Fruit fly (Drosophila melanogaster): ENCODE results near the gene CG9240.
A peak's percentile ranks its signal among the peaks of the same experiment; 100 is the strongest.

The CG9240 gene

DNA sequence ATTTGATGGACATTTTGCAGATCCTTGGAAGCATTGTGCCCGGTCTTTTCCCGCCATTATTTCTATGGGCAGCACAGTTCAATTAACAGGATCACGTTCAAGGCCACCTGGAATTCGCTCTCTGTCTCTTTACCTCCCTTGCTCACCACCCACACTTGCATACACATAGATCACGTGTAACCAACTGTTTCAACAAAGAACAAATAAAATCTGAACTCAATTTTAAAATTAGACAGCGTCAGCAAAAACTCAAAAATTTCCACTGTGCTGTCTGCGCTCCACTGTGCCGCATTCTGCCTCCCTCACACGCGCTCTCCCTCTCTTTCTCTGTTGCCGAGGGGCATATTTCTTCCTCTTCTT is 8.5 kb upstream of the CG9240 start:
- TF ChIP-seq CG17801 (GFP tag; optimal IDR thresholded peaks at IDR 0.05; ENCODE audit: partially characterized antibody) = no peak

DNA sequence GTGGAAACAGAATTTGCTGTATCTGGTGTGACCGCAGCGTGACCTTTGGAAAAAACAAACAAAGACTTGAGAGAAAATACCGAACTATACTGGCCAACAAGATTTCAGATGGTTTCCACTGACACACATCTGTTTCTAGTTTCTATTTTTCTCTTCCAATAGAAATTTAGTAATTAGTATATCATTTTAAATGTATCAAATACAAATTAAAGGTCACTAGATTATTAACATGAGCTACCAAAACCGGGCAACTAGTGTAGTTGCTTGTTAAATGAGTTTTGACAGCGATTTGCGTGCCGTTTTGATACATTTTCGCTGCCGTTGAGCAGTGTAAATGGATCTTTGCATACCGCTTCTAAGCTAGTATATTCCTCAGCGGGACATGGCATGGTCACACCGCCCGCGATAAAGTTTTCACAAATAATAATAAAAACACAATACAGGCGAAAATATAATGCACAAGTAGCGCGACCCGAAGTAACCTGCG is 2.7 kb upstream of the CG9240 start, which contains the start of the genes Pis and Hap40:
Pis (minus strand) TSS at position 51 of the 487 bp plus-strand sequence.
Hap40 (plus strand) TSS at position 406 of the 487 bp plus-strand sequence.
- TF ChIP-seq CG17801 (GFP tag; optimal IDR thresholded peaks at IDR 0.05; ENCODE audit: partially characterized antibody) = no peak

DNA sequence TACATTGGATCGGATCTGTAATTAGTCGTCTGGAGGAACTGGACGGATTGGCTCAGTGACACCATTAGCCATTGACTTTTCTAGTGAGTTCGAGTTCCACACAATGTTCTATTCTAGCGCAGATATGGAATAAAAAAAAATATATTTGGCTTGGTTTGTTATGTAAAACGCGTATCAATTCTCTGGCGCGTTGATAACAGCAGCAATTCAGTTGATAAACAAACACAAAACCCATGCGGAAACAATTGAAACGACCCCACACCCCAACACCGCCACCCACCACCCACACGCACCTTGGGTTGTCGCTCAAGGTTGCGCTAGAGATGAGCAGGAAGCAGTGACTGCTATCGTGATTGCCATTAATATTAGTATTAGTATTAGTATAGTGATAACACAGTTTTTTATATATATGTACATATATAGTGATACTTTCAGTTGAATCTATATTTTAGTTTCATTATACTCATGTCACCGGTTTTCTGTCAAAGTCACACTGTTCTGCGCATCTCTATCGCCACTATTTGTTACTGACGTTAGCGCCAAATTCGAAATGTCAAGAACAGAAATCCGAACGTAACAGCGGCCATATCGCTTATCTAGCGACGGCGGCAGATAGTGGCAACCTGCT is 3.4 kb downstream of the CG9240 start:
- peak; percentile 86 for TF ChIP-seq CG17801 (GFP tag; optimal IDR thresholded peaks at IDR 0.05; ENCODE audit: partially characterized antibody)

DNA sequence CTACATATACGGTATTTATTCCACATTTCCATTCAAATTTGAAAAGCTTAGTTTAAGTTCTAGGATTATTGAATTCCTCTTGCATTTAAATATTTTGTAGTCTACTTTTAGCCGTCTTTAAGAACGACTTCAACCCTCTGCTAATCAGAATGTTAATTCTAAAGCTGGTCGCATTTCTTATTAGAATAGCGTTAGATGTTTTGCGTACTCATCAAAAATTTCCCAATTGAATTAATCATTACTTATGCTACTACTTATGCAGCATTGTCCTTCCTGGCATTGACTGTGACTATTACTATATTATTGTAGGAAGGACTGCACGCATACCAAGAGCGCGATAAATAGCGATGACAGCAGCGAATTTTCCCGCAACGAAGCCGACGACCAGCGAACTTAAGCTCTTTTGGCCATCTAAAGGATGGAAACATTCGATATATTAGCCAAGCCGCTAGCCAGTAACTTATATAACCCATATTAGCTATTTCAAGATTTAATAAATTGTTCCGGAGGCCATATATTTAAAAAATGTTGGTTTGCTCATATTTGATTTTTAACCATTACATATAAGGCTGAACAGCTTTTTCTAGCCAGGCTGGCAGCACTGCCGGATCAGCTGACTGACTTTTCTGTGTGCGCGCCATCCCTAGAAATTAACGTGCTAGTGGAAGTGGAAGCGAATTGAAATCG is 4.1 kb downstream of the CG9240 start, which contains the start of gene CG8128:
CG8128 (plus strand) TSS at position 641 of the 687 bp plus-strand sequence.
- peak; percentile 8 for TF ChIP-seq CG17801 (GFP tag; optimal IDR thresholded peaks at IDR 0.05; ENCODE audit: partially characterized antibody)

DNA sequence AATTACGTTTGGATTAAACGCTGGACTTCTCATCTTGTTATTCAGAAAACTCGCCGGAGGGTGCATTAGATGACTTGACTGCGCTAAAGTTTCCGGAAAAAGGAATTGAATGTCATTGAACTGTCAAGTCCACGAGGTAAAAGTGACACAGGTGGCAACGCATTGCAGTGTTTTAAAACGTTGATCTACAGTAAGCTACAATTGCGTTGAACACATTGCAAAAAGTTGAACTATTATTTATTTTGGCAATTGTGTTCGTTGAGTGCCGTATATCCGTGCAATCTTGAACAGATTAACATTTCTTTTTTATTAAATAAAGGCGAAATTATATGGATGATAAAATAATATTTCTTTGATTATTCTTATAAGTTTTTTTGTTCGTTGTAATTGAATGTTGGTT is 12.3 kb downstream of the CG9240 start, which contains the start of gene CG15599:
CG15599 (minus strand) TSS at position 101 of the 400 bp plus-strand sequence.
- no peak for TF ChIP-seq CG17801 (GFP tag; optimal IDR thresholded peaks at IDR 0.05; ENCODE audit: partially characterized antibody)

DNA sequence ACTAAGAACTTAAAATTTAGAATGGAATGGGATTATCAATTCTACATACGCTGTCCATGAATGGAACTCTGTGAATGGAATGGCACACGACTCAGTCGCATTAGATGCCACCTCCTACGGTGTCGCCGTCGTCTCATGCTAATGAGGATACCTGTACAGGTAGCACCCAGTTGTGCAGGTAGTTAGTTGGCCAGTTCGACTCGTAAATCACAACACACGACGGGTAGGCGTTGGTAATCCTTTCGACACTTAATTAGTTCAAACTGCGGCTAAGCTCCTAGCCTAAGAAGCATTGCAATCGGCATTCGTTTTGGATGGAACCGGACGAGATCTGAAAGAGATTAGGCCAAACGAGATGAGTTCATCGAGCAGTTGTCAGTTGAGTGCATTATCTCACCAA is 16.6 kb downstream of the CG9240 start:
- no peak for TF ChIP-seq CG17801 (GFP tag; optimal IDR thresholded peaks at IDR 0.05; ENCODE audit: partially characterized antibody)

DNA sequence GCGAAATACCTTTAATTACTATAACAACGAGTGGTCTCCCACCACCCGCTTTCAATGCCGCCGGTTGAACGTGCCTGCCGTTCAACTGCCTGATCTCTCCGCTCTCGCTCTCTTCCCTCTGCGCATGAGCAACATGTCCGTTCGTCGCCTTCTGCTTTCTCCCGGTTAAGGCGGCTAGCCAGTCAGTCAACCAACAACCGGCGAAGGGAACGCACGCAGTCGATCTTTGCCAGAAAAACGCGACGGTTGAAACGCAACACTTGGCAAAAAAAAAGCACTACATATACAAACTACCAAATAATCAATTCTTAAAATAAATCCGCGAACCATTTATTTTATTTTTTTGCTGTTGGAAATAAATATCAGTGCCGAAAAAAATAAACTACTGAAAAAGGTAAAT is 25.8 kb downstream of the CG9240 start, which contains the start of gene CG12708:
CG12708 (plus strand) TSS at position 183 of the 400 bp plus-strand sequence.
- TF ChIP-seq CG17801 (GFP tag; optimal IDR thresholded peaks at IDR 0.05; ENCODE audit: partially characterized antibody) = no peak

DNA sequence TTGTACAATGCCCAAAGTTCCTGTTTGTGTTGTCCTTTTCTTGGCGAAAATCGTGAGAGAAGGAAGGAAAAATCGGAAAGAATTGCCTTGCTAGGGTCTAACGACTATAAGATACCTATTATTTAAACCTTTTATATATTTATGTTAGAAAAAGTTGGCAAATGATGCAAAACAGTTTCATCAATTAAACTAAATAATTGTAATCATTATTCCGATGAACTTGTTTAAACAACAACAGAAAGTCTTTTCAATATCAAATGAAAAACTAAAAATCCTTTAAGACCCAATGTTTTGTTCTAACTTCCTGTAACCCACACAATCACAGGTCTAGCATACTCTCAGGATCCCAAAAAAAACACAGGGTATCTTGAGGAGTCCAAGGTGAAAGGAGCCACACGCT is 26.7 kb downstream of the CG9240 start:
- TF ChIP-seq CG17801 (GFP tag; optimal IDR thresholded peaks at IDR 0.05; ENCODE audit: partially characterized antibody) = no peak

DNA sequence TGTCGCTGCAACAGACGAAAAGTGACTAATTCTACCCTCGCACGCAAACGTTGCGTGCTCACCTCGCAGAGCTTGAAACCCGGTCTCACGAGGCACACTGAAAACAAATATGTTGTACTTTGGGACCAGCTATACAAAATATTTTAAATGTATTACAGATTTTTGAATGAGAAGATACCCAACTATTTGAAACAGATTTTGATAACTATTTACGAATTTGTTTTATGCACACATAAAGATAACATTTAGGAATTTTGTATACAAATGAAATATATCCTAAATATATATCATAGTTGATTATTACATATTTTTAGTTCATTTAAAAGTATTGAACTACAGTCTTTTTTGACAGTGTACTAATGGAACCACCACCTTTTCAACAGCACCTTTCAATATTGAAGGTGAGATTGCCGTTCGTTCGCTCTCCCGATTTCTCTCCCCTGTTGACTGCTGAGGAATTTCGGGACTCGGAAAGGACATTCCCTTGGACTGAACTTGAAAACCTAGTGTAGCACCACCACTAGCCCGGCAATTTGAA is 30.0 kb downstream of the CG9240 start, which contains the start of gene CG15646:
CG15646 (minus strand) TSS at position 4 of the 538 bp plus-strand sequence.
- no peak for TF ChIP-seq CG17801 (GFP tag; optimal IDR thresholded peaks at IDR 0.05; ENCODE audit: partially characterized antibody)

DNA sequence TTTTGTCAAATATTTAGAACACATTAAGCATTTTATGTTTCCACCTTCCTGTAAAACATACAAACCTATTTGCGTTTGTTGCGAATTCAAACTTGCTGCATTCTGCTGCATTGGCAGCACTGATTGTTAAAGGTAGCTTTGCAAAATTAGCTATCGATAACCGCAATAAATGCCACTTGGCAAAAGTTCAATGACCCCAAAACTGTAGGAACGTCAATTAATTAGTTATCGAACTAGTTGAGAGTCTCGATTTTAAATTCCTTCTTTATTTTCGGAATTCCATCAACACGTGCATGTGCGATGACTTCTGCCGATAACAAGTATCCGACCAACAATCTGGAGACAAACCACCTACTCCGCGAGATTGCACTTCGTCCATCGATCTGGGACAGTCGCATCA is 38.8 kb downstream of the CG9240 start, which contains the start of gene CG8119:
CG8119 (plus strand) TSS at position 301 of the 400 bp plus-strand sequence.
- no peak for TF ChIP-seq CG17801 (GFP tag; optimal IDR thresholded peaks at IDR 0.05; ENCODE audit: partially characterized antibody)

DNA sequence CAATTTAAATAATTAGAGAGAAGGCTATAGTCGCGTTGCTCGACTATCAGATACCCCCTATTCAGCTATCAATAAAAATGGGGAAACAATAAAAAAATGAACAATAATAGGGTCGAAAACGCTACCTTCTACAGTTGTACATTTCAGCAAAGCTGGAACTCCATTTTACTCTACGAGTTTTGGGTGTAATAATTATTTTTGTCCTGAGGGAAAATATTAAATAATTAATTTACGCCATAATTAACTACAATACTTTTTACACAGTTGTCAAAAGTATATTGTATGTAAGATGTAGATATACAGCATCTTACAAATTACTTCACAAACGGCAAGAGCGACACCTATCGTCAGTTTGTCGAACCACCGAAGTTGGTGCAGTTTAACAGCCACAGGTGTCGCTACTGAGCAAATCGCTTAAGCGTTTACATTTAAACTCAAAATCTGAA is 47.7 kb downstream of the CG9240 start:
- TF ChIP-seq CG17801 (GFP tag; optimal IDR thresholded peaks at IDR 0.05; ENCODE audit: partially characterized antibody) = no peak

DNA sequence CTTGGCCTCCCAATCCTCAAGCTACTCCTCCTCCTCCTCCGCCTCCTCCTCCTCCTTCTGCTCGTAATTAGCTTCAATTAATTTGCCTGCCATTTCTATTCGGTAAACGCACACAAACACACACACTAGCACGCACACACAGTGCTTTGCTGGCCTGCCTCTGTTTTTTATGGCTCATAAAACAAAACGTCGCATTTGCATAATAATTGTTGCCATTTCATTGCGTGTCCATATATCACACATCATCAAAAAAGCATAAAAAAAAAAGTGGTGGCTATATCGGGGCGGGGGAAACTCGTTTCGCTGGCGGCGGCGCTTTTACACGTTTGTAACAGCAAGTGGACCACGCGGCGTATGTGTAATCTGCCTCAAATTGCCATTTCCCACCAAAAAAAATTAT is 49.5 kb downstream of the CG9240 start:
- TF ChIP-seq CG17801 (GFP tag; optimal IDR thresholded peaks at IDR 0.05; ENCODE audit: partially characterized antibody) = no peak
